Fruit fly (Drosophila melanogaster) whole organism, embryonic: ENCODE results near the gene Fpgs1.

Experiments used
- Bgb ChIP-seq: fragments of 200-800 bp; sonication (Bioruptor generic); IDR thresholded peaks from 2 replicates; pipeline ENCODE4 v1.3.6; 2022; ENCODE audit warnings: missing biosample characterization, missing genetic modification characterization; ENCODE audit not compliant: partially characterized antibody
- CG10366 ChIP-seq: fragments of 200-800 bp; sonication (Bioruptor generic); IDR thresholded peaks from 2 replicates; pipeline ENCODE4 v1.3.6; 2022; ENCODE audit warnings: missing biosample characterization, missing genetic modification characterization
- CG13296 ChIP-seq: fragments of 200-800 bp; sonication (Bioruptor generic); optimal IDR thresholded peaks from 3 replicates; lab custom pipeline; 2018; ENCODE audit warnings: missing biosample characterization, mild to moderate bottlenecking, missing genetic modification characterization
- CG14710 ChIP-seq: fragments of 200-800 bp; sonication (Bioruptor generic); optimal IDR thresholded peaks from 3 replicates; lab custom pipeline; 2019; ENCODE audit warnings: missing biosample characterization, mild to moderate bottlenecking, missing genetic modification characterization, moderate library complexity
- CG14965 ChIP-seq: fragments of 200-800 bp; sonication (Bioruptor generic); optimal IDR thresholded peaks from 2 replicates; lab custom pipeline; 2016; ENCODE audit warnings: missing biosample characterization, missing genetic modification characterization, borderline replicate concordance
- CG1647 ChIP-seq: fragments of 200-800 bp; sonication (Bioruptor generic); optimal IDR thresholded peaks from 3 replicates; lab custom pipeline; 2016; ENCODE audit warnings: missing biosample characterization, missing genetic modification characterization
- CG31441 ChIP-seq: fragments of 200-800 bp; sonication (Bioruptor generic); IDR thresholded peaks from 2 replicates; pipeline ENCODE4 v1.3.6; 2022; ENCODE audit warnings: missing biosample characterization, missing genetic modification characterization
- CG32532 ChIP-seq: fragments of 200-800 bp; sonication (Bioruptor generic); IDR thresholded peaks from 2 replicates; pipeline ENCODE4 v1.3.6; 2022; ENCODE audit warnings: missing biosample characterization, missing genetic modification characterization
- CG3281 ChIP-seq: fragments of 200-800 bp; sonication (Bioruptor generic); optimal IDR thresholded peaks from 3 replicates; lab custom pipeline; 2017; ENCODE audit warnings: missing biosample characterization, mild to moderate bottlenecking, missing genetic modification characterization
- CG3726 ChIP-seq: fragments of 200-800 bp; sonication (Bioruptor generic); IDR thresholded peaks from 3 replicates; pipeline ENCODE4, ENCODE4 v1.3.6; 2022; ENCODE audit warnings: missing biosample characterization, missing genetic modification characterization
- CG42726 ChIP-seq: fragments of 200-800 bp; sonication (Bioruptor generic); IDR thresholded peaks from 2 replicates; pipeline ENCODE4 v1.3.6; 2022; ENCODE audit warnings: missing biosample characterization, missing genetic modification characterization; ENCODE audit not compliant: partially characterized antibody
- CG4360 ChIP-seq: fragments of 200-800 bp; sonication (Bioruptor generic); IDR thresholded peaks from 2 replicates; pipeline ENCODE4 v1.3.6; 2022; ENCODE audit warnings: missing biosample characterization, missing genetic modification characterization
- CG5180 ChIP-seq: fragments of 200-800 bp; sonication (Bioruptor generic); optimal IDR thresholded peaks from 3 replicates; lab custom pipeline; 2017; ENCODE audit warnings: missing biosample characterization, missing genetic modification characterization, mild to moderate bottlenecking, moderate library complexity, missing genetic modification reagents
- CG7963 ChIP-seq: fragments of 200-800 bp; sonication (Bioruptor generic); IDR thresholded peaks from 3 replicates; pipeline ENCODE4 v1.3.6; 2022; ENCODE audit warnings: missing biosample characterization, missing genetic modification characterization; ENCODE audit not compliant: partially characterized antibody
- CG8478 ChIP-seq: fragments of >200 bp; optimal IDR thresholded peaks from 2 replicates; lab custom pipeline; 2018
- CG9437 ChIP-seq: fragments of 200-800 bp; sonication (Bioruptor generic); optimal IDR thresholded peaks from 2 replicates; lab custom pipeline; 2018; ENCODE audit warnings: missing biosample characterization, mild to moderate bottlenecking, missing genetic modification characterization
- CG9797 ChIP-seq: fragments of 200-800 bp; sonication (Bioruptor generic); optimal IDR thresholded peaks from 3 replicates; lab custom pipeline; 2018; ENCODE audit warnings: missing biosample characterization, mild to moderate bottlenecking, missing genetic modification characterization
- CG9817 ChIP-seq: fragments of 200-800 bp; sonication (Bioruptor generic); optimal IDR thresholded peaks from 2 replicates; lab custom pipeline; 2018; ENCODE audit warnings: missing biosample characterization, mild to moderate bottlenecking, missing genetic modification characterization, moderate library complexity
- CoRest ChIP-seq: fragments of 200-800 bp; sonication (Bioruptor generic); optimal IDR thresholded peaks from 3 replicates; lab custom pipeline; 2018; ENCODE audit warnings: missing biosample characterization, mild to moderate bottlenecking, missing genetic modification characterization, moderate library complexity
- Drgx ChIP-seq: fragments of 200-800 bp; sonication (Bioruptor generic); IDR thresholded peaks from 2 replicates; pipeline ENCODE4 v1.3.6; 2022; ENCODE audit warnings: missing biosample characterization, missing genetic modification characterization
- E2f2 ChIP-seq: fragments of 200-800 bp; sonication (Bioruptor generic); IDR thresholded peaks from 2 replicates; pipeline ENCODE4 v1.3.6; 2022; ENCODE audit warnings: missing biosample characterization, missing genetic modification characterization
- Ets97D ChIP-seq: fragments of 200-800 bp; sonication (Bioruptor generic); optimal IDR thresholded peaks from 3 replicates; lab custom pipeline; 2016; ENCODE audit warnings: missing biosample characterization, missing genetic modification characterization
- Hsf ChIP-seq: fragments of 200-800 bp; sonication (Bioruptor generic); optimal IDR thresholded peaks from 3 replicates; lab custom pipeline; 2016; ENCODE audit warnings: missing biosample characterization, missing genetic modification characterization
- Lhr ChIP-seq: fragments of 200-800 bp; sonication (Bioruptor generic); optimal IDR thresholded peaks from 3 replicates; lab custom pipeline; 2017; ENCODE audit warnings: mild to moderate bottlenecking, missing biosample characterization, missing genetic modification reagents, missing genetic modification characterization
- NK7.1 ChIP-seq: fragments of 200-800 bp; sonication (Bioruptor generic); optimal IDR thresholded peaks from 3 replicates; lab custom pipeline; 2016; ENCODE audit warnings: missing biosample characterization, missing genetic modification characterization
- Optix ChIP-seq: fragments of 200-800 bp; sonication (Bioruptor generic); IDR thresholded peaks from 3 replicates; pipeline ENCODE4 v1.3.6; 2022; ENCODE audit warnings: missing biosample characterization, missing genetic modification characterization
- Ptx1 ChIP-seq: fragments of 200-800 bp; sonication (Bioruptor generic); IDR thresholded peaks from 2 replicates; pipeline ENCODE4 v1.3.6; 2022; ENCODE audit warnings: missing biosample characterization, missing genetic modification characterization
- btn ChIP-seq: fragments of 200-800 bp; sonication (Bioruptor generic); optimal IDR thresholded peaks from 2 replicates; lab custom pipeline; 2016; ENCODE audit warnings: missing biosample characterization, missing genetic modification characterization
- cg ChIP-seq: fragments of 200-800 bp; sonication (Bioruptor generic); optimal IDR thresholded peaks from 3 replicates; lab custom pipeline; 2019; ENCODE audit warnings: missing biosample characterization, mild to moderate bottlenecking, missing genetic modification characterization, moderate library complexity
- ewg ChIP-seq: fragments of 200-800 bp; sonication (Bioruptor generic); optimal IDR thresholded peaks from 3 replicates; lab custom pipeline; 2017; ENCODE audit warnings: mild to moderate bottlenecking, missing biosample characterization, missing genetic modification reagents, missing genetic modification characterization
- fd96Cb ChIP-seq: fragments of 200-800 bp; sonication (Bioruptor generic); optimal IDR thresholded peaks from 2 replicates; lab custom pipeline; 2018; ENCODE audit warnings: missing biosample characterization, mild to moderate bottlenecking, missing genetic modification characterization, moderate library complexity
- ftz-f1 ChIP-seq: fragments of 200-800 bp; sonication (Bioruptor generic); optimal IDR thresholded peaks from 2 replicates; lab custom pipeline; 2016; ENCODE audit warnings: missing biosample characterization, missing genetic modification characterization
- gem ChIP-seq: fragments of 200-800 bp; sonication (Bioruptor generic); optimal IDR thresholded peaks from 2 replicates; lab custom pipeline; 2019; ENCODE audit warnings: missing biosample characterization, mild to moderate bottlenecking, missing genetic modification characterization, moderate library complexity
- lilli ChIP-seq: fragments of 200-800 bp; sonication (Bioruptor generic); optimal IDR thresholded peaks from 3 replicates; lab custom pipeline; 2016; ENCODE audit warnings: missing biosample characterization, missing genetic modification characterization
- lmd ChIP-seq: fragments of 200-800 bp; sonication (Bioruptor generic); IDR thresholded peaks from 2 replicates; pipeline ENCODE4 v1.3.6; 2022; ENCODE audit warnings: missing biosample characterization, missing genetic modification characterization
- lola ChIP-seq, 3 experiments: fragments of >200 bp in 2 of 3; fragments of 200-800 bp in 1 of 3; sonication (Bioruptor generic) in 1 of 3; optimal IDR thresholded peaks; 2 replicates each; lab custom pipeline; 2017 to 2019; ENCODE audit warnings: missing biosample characterization in 3 of 3, missing genetic modification characterization in 3 of 3, mild to moderate bottlenecking in 1 of 3, moderate library complexity in 1 of 3
- org-1 ChIP-seq: fragments of 200-800 bp; sonication (Bioruptor generic); optimal IDR thresholded peaks from 2 replicates; lab custom pipeline; 2017; ENCODE audit warnings: missing biosample characterization, missing genetic modification characterization
- pho ChIP-seq: fragments of 200-800 bp; sonication (Bioruptor generic); optimal IDR thresholded peaks from 2 replicates; lab custom pipeline; 2016; ENCODE audit warnings: missing biosample characterization, missing genetic modification characterization
- phol ChIP-seq: fragments of 200-800 bp; sonication (Bioruptor generic); optimal IDR thresholded peaks from 3 replicates; lab custom pipeline; 2018; ENCODE audit warnings: missing biosample characterization, mild to moderate bottlenecking, missing genetic modification characterization, moderate library complexity
- pzg ChIP-seq: fragments of 200-800 bp; sonication (Bioruptor generic); optimal IDR thresholded peaks from 3 replicates; lab custom pipeline; 2018; ENCODE audit warnings: missing biosample characterization, mild to moderate bottlenecking, missing genetic modification characterization, moderate library complexity
- rib ChIP-seq: fragments of 200-800 bp; sonication (Bioruptor generic); IDR thresholded peaks from 2 replicates; pipeline ENCODE4 v1.3.6; 2022; ENCODE audit warnings: missing biosample characterization, missing genetic modification characterization
- row ChIP-seq: fragments of 200-800 bp; sonication (Bioruptor generic); IDR thresholded peaks from 3 replicates; pipeline ENCODE4 v1.3.6; 2022; ENCODE audit warnings: missing biosample characterization, missing genetic modification characterization
- sisA ChIP-seq: fragments of 200-800 bp; sonication (Bioruptor generic); IDR thresholded peaks from 2 replicates; pipeline ENCODE4 v1.3.6; 2022; ENCODE audit warnings: missing biosample characterization, missing genetic modification characterization
- sob ChIP-seq: fragments of 200-800 bp; sonication (Bioruptor generic); IDR thresholded peaks from 2 replicates; pipeline ENCODE4 v1.3.6; 2022; ENCODE audit warnings: missing biosample characterization, missing genetic modification characterization
- sr ChIP-seq: fragments of 200-800 bp; sonication (Bioruptor generic); IDR thresholded peaks from 3 replicates; pipeline ENCODE4 v1.3.6; 2022; ENCODE audit warnings: missing biosample characterization, missing genetic modification characterization
- stwl ChIP-seq: fragments of 200-800 bp; sonication (Bioruptor generic); optimal IDR thresholded peaks from 3 replicates; lab custom pipeline; 2018; ENCODE audit warnings: missing biosample characterization, mild to moderate bottlenecking, missing genetic modification characterization, moderate library complexity
- tgo ChIP-seq: fragments of 200-800 bp; sonication (Bioruptor generic); IDR thresholded peaks from 3 replicates; pipeline ENCODE4 v1.3.6; 2022; ENCODE audit warnings: missing biosample characterization, missing genetic modification characterization
- toy ChIP-seq: fragments of 200-800 bp; sonication (Bioruptor generic); IDR thresholded peaks from 2 replicates; pipeline ENCODE4 v1.3.6; 2022; ENCODE audit warnings: missing biosample characterization, missing genetic modification characterization
- vvl ChIP-seq: fragments of 200-800 bp; sonication (Bioruptor generic); IDR thresholded peaks from 2 replicates; pipeline ENCODE4 v1.3.6; 2022; ENCODE audit warnings: missing biosample characterization, missing genetic modification characterization
- wdn ChIP-seq: fragments of 200-800 bp; sonication (Bioruptor generic); IDR thresholded peaks from 2 replicates; pipeline ENCODE4 v1.3.6; 2022; ENCODE audit warnings: missing biosample characterization, missing genetic modification characterization

The Fpgs1 gene

DNA sequence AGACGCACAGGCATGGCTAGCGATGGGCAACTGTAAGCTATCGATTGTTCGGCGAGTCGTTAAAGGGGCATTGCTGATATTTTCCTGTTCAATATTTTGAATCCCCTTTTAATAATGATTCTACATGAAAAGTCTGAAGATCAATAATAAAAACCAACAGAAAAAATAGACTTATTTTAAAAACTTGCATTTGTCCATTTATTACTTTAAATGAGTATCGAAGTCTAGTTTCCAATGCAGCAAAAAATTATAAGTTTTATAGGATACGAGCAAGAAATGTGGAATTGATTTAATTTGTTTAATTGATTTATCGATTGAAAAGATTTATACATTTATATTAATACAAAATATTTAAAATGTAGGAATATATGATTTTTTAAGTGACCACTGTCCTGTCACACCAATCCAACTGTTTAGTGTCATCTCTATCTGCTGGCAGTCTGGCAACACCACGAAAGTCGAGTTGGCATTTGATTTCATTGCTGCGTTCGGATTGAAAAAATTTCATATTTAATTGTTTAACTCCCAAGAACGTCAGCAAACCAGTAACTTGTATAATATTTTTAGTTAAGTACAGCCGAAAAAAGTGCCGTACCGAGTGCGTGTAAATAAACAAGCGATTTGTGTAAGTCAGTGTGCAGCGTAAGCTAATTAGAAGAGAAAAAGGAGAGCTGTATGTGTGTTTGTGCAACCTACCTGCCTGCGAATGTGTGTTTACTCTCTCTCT, 15.9 kb upstream of the Fpgs1 start, which contains the start of the genes CG1824 and Sec16 (continued):
- TF ChIP-seq Bgb (peak; percentile 2; the same call in 1 of the 2 replicates), sisA (0 out of 2 replicates have a peak, but pooled peaks have one; percentile 28), Ptx1 (0 out of 2 replicates have a peak, but pooled peaks have one; percentile 36), CG32532 (GFP tag; lab: Robert Waterston, UW) (peak; percentile 23; the same call in 1 of the 2 replicates), sr (GFP tag; lab: Robert Waterston, UW) (no peak), Lhr (GFP tag; lab: Kevin White, UChicago) (no peak), CG5180 (no peak), Ets97D (GFP tag; lab: Kevin White, UChicago) (no peak), pzg (GFP tag; lab: Kevin White, UChicago) (peak; percentile 16), ftz-f1 (GFP tag; lab: Kevin White, UChicago) (no peak), CoRest (tag; lab: Kevin White, UChicago) (peak; percentile 80), ewg (GFP tag; lab: Kevin White, UChicago) (peak; percentile 42), row (GFP tag; lab: Robert Waterston, UW) (peak; percentile 78), lola (GFP tag; optimal IDR thresholded peaks at IDR 0.05; lab: Kevin White, UChicago) (peak in 1 of 3 experiments; percentile 65), cg (peak; percentile 60), NK7.1 (no peak), Hsf (GFP tag; lab: Kevin White, UChicago) (peak; percentile 18), CG31441 (GFP tag; lab: Robert Waterston, UW) (peak; percentile 61; the same call in 1 of the 2 replicates), CG9437 (GFP tag; lab: Kevin White, UChicago) (peak; percentile 65), CG42726 (no peak), sob (GFP tag; lab: Robert Waterston, UW) (no peak), fd96Cb (tag; lab: Kevin White, UChicago) (peak; percentile 23), CG14965 (GFP tag; lab: Kevin White, UChicago) (no peak), CG4360 (GFP tag; lab: Robert Waterston, UW) (no peak), CG3726 (GFP tag; lab: Robert Waterston, UW) (no peak), pho (GFP tag; lab: Kevin White, UChicago) (no peak), CG7963 (GFP tag; lab: Robert Waterston, UW) (no peak), phol (tag; lab: Kevin White, UChicago) (peak; percentile 63), toy (no peak), CG3281 (GFP tag; lab: Kevin White, UChicago) (peak; percentile 38), lilli (GFP tag; lab: Kevin White, UChicago) (peak; percentile 42), CG13296 (GFP tag; lab: Kevin White, UChicago) (no peak), lmd (GFP tag; lab: Robert Waterston, UW) (peak; percentile 39; the same call in 1 of the 2 replicates), CG9817 (tag; lab: Kevin White, UChicago) (peak; percentile 37), CG10366 (GFP tag; lab: Robert Waterston, UW) (no peak), Drgx (GFP tag; lab: Robert Waterston, UW) (0 out of 2 replicates have a peak, but pooled peaks have one; percentile 5), vvl (GFP tag; lab: Robert Waterston, UW) (no peak), E2f2 (GFP tag; lab: Robert Waterston, UW) (no peak), CG1647 (GFP tag; lab: Kevin White, UChicago) (no peak), tgo (no peak; the same call in 2 of the 3 replicates), CG14710 (tag; lab: Kevin White, UChicago) (peak; percentile 71), CG9797 (peak; percentile 8), org-1 (GFP tag; lab: Kevin White, UChicago) (no peak), Optix (GFP tag; lab: Robert Waterston, UW) (no peak), CG8478 (lab: Kevin White, UChicago) (no peak), stwl (no peak), btn (GFP tag; lab: Kevin White, UChicago) (no peak), wdn (GFP tag; lab: Robert Waterston, UW) (no peak), gem (tag; lab: Kevin White, UChicago) (peak; percentile 70), rib (GFP tag; lab: Robert Waterston, UW) (no peak)
